Fruit fly (Drosophila melanogaster): Measurements from ENCODE around the gene CG33777.

Gene CG33777

dm6 chr3L:4541573-4542371, 13.3 kb downstream of the CG33777 start, which contains the start of gene CG11357 (continued):
- TF ChIP-seq CG2875 (GFP tag; optimal IDR thresholded peaks at IDR 0.05) (peak; percentile 97), Mad (GFP tag; optimal IDR thresholded peaks at IDR 0.05) (peak; percentile 93), CG4404 (GFP tag; IDR thresholded peaks at IDR 0.05) (peak; percentile 98), CG6765 (GFP tag; optimal IDR thresholded peaks at IDR 0.05) (peak; percentile 97), Elba2 (GFP tag; optimal IDR thresholded peaks at IDR 0.05) (peak; percentile 38), tll (GFP tag; optimal IDR thresholded peaks at IDR 0.05) (peak in 1 of 2 experiments; percentile 44), aop (GFP tag; IDR thresholded peaks at IDR 0.05) (peak; percentile 75), Hey (tag; optimal IDR thresholded peaks at IDR 0.05) (peak; percentile 83), croc (GFP tag; conservative IDR thresholded peaks at IDR 0.05) (peak; percentile 98), nerfin-2 (GFP tag; IDR thresholded peaks at IDR 0.05; ENCODE audit: partially characterized antibody) (peak; percentile 54), amos (GFP tag; IDR thresholded peaks at IDR 0.05; ENCODE audit: partially characterized antibody) (peak; percentile 86), CHES-1-like (GFP tag; optimal IDR thresholded peaks at IDR 0.05) (peak; percentile 88), Dip2 (GFP tag; IDR thresholded peaks at IDR 0.05) (peak; percentile 71; the same call in 1 of the 2 replicates), CG8388 (GFP tag; optimal IDR thresholded peaks at IDR 0.05) (peak; percentile 99), Kr (GFP tag; optimal IDR thresholded peaks at IDR 0.05) (no peak), D (optimal IDR thresholded peaks at IDR 0.05) (no peak), D (GFP tag; optimal IDR thresholded peaks at IDR 0.05) (peak; percentile 97), Stat92E (GFP tag; optimal IDR thresholded peaks at IDR 0.05) (peak in 1 of 3 experiments; percentile 95), CG2120 (GFP tag; optimal IDR thresholded peaks at IDR 0.05) (peak; percentile 97), CG10431 (GFP tag; optimal IDR thresholded peaks at IDR 0.05) (peak; percentile 96), mam (GFP tag; optimal IDR thresholded peaks at IDR 0.05) (peak; percentile 86), nau (GFP tag; optimal IDR thresholded peaks at IDR 0.05) (peak; percentile 92), slbo (GFP tag; IDR thresholded peaks at IDR 0.05) (peak; percentile 99), pho (GFP tag; optimal IDR thresholded peaks at IDR 0.05) (peak; percentile 90), gem (tag; optimal IDR thresholded peaks at IDR 0.05) (peak; percentile 100), lmd (GFP tag; IDR thresholded peaks at IDR 0.05) (peak; percentile 99), CG8089 (GFP tag; optimal IDR thresholded peaks at IDR 0.05) (peak; percentile 59), CG6272 (GFP tag; IDR thresholded peaks at IDR 0.05) (peak; percentile 99), CG2678 (tag; optimal IDR thresholded peaks at IDR 0.05) (peak; percentile 99), CG3847 (GFP tag; IDR thresholded peaks at IDR 0.05) (peak; percentile 98), B-H1 (GFP tag; IDR thresholded peaks at IDR 0.05) (peak; percentile 98), CG17912 (GFP tag; optimal IDR thresholded peaks at IDR 0.05) (peak; percentile 90), CG4328 (GFP tag; optimal IDR thresholded peaks at IDR 0.05) (peak; percentile 97), CG4707 (GFP tag; optimal IDR thresholded peaks at IDR 0.05) (peak; percentile 95), rib (GFP tag; IDR thresholded peaks at IDR 0.05) (peak; percentile 99), yki (optimal IDR thresholded peaks at IDR 0.05) (peak; percentile 38), CG33557 (GFP tag; optimal IDR thresholded peaks at IDR 0.05) (peak; percentile 97), CG12942 (GFP tag; optimal IDR thresholded peaks at IDR 0.05) (peak; percentile 97), CG10274 (GFP tag; optimal IDR thresholded peaks at IDR 0.05) (peak; percentile 86), sens-2 (GFP tag; IDR thresholded peaks at IDR 0.05) (peak; percentile 88), br (optimal IDR thresholded peaks at IDR 0.05) (no peak), Usf (GFP tag; optimal IDR thresholded peaks at IDR 0.05) (peak; percentile 95), HmgD (GFP tag; optimal IDR thresholded peaks at IDR 0.05) (no peak), Rfx (GFP tag; IDR thresholded peaks at IDR 0.05) (peak; percentile 99), psq (GFP tag; optimal IDR thresholded peaks at IDR 0.05) (peak; percentile 91), bowl (GFP tag; IDR thresholded peaks at IDR 0.05) (peak; percentile 97), zen (tag; optimal IDR thresholded peaks at IDR 0.05) (peak; percentile 98), CG3407 (GFP tag; optimal IDR thresholded peaks at IDR 0.05) (peak; percentile 96), bab2 (GFP tag; optimal IDR thresholded peaks at IDR 0.05) (peak; percentile 89), seq (GFP tag; IDR thresholded peaks at IDR 0.05) (peak; percentile 98)

Measured in whole organism, embryonic.